ENCODE assay signal across 2 fruit fly cellular contexts in the genomic region with DNA sequence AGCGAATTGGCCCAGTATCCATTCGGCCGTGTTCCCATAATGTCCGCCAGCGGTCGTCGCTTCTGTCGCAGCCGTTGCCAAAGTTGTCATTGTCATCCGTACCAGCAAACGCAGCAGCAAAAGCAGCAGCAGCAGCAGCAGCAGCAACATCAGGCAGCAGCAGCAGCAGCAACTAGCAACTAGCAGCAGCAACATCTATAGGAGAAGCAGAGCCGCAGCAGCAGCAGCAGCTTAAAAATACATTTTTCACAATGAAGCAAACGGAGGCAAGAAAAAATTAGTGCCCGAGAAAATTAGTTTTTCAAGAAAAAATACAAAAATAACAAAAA.
TF ChIP-seq lines count a peak whose summit lies in the region.

No protein-coding gene starts in this region.

- TF ChIP-seq CTCF in whole organism, embryonic (GFP tag; optimal IDR thresholded peaks at IDR 0.05; lab: Kevin White, UChicago) = no peak

TF ChIP-seq in whole organism, embryonic, 481 proteins besides CTCF, POLR2A, EP300 and RAD21 (continues in another document):
- TF ChIP-seq tx (GFP tag; optimal IDR thresholded peaks at IDR 0.05; lab: Kevin White, UChicago) (no peak), bigmax (GFP tag; optimal IDR thresholded peaks at IDR 0.05; lab: Kevin White, UChicago) (no peak), HmgD (GFP tag; optimal IDR thresholded peaks at IDR 0.05; lab: Kevin White, UChicago) (no peak), ro (GFP tag; IDR thresholded peaks at IDR 0.05; lab: Robert Waterston, UW) (no peak), az2 (GFP tag; optimal IDR thresholded peaks at IDR 0.05; lab: Kevin White, UChicago) (no peak), disco-r (GFP tag; optimal IDR thresholded peaks at IDR 0.05; lab: Kevin White, UChicago) (peak; percentile 6), hth (optimal IDR thresholded peaks at IDR 0.05; lab: Kevin White, UChicago) (no peak), kni (GFP tag; optimal IDR thresholded peaks at IDR 0.05; lab: Kevin White, UChicago) (no peak), usp (GFP tag; optimal IDR thresholded peaks at IDR 0.05; lab: Kevin White, UChicago) (no peak), CG11093 (GFP tag; IDR thresholded peaks at IDR 0.05; lab: Robert Waterston, UW) (no peak), CG8290 (GFP tag; optimal IDR thresholded peaks at IDR 0.05; lab: Kevin White, UChicago) (no peak), CG8290 (tag; optimal IDR thresholded peaks at IDR 0.05; lab: Kevin White, UChicago) (peak in 1 of 2 experiments; percentile 39), btn (GFP tag; optimal IDR thresholded peaks at IDR 0.05; lab: Kevin White, UChicago) (no peak), CG14014 (GFP tag; IDR thresholded peaks at IDR 0.05; lab: Robert Waterston, UW) (no peak), CG7928 (GFP tag; optimal IDR thresholded peaks at IDR 0.05; lab: Kevin White, UChicago) (no peak), CG17186 (GFP tag; optimal IDR thresholded peaks at IDR 0.05; lab: Kevin White, UChicago) (no peak), mld (GFP tag; IDR thresholded peaks at IDR 0.05; lab: Robert Waterston, UW; ENCODE audit: partially characterized antibody) (no peak), nerfin-1 (tag; optimal IDR thresholded peaks at IDR 0.05; lab: Kevin White, UChicago) (no peak), CG12659 (GFP tag; optimal IDR thresholded peaks at IDR 0.05; lab: Kevin White, UChicago) (no peak), chif (GFP tag; optimal IDR thresholded peaks at IDR 0.05; lab: Kevin White, UChicago) (no peak), Med (GFP tag; lab: Kevin White, UChicago) (peak; percentile 66), Dll (GFP tag; IDR thresholded peaks at IDR 0.05; lab: Robert Waterston, UW; ENCODE audit: partially characterized antibody) (no peak), Mes4 (GFP tag; optimal IDR thresholded peaks at IDR 0.05; lab: Kevin White, UChicago) (no peak), HHEX (GFP tag; optimal IDR thresholded peaks at IDR 0.05; lab: Kevin White, UChicago) (no peak), Jarid2 (GFP tag; optimal IDR thresholded peaks at IDR 0.05; lab: Kevin White, UChicago) (peak; percentile 75), Adf1 (GFP tag; IDR thresholded peaks at IDR 0.05; lab: Robert Waterston, UW) (peak; percentile 46), CG42726 (GFP tag; IDR thresholded peaks at IDR 0.05; lab: Robert Waterston, UW; ENCODE audit: partially characterized antibody) (0 out of 2 replicates have a peak, but pooled peaks have one; percentile 12), HLH4C (GFP tag; IDR thresholded peaks at IDR 0.05; lab: Robert Waterston, UW; ENCODE audit: partially characterized antibody) (no peak), ci (GFP tag; IDR thresholded peaks at IDR 0.05; lab: Robert Waterston, UW) (no peak), Fer1 (GFP tag; optimal IDR thresholded peaks at IDR 0.05; lab: Kevin White, UChicago) (no peak), CG9932 (GFP tag; IDR thresholded peaks at IDR 0.05; lab: Robert Waterston, UW) (no peak), CG10209 (GFP tag; optimal IDR thresholded peaks at IDR 0.05; lab: Kevin White, UChicago) (no peak), Awh (GFP tag; IDR thresholded peaks at IDR 0.05; lab: Robert Waterston, UW) (peak; percentile 80), CG13775 (GFP tag; optimal IDR thresholded peaks at IDR 0.05; lab: Kevin White, UChicago) (no peak), CG6175 (GFP tag; IDR thresholded peaks at IDR 0.05; lab: Robert Waterston, UW) (peak; percentile 59; the same call in 2 of the 3 replicates), Deaf1 (tag; optimal IDR thresholded peaks at IDR 0.05; lab: Kevin White, UChicago) (peak; percentile 48), CG2712 (tag; optimal IDR thresholded peaks at IDR 0.05; lab: Kevin White, UChicago) (no peak), CG31365 (tag; optimal IDR thresholded peaks at IDR 0.05; lab: Kevin White, UChicago) (no peak), sr (GFP tag; IDR thresholded peaks at IDR 0.05; lab: Robert Waterston, UW) (no peak), chm (GFP tag; IDR thresholded peaks at IDR 0.05; lab: Robert Waterston, UW) (0 out of 2 replicates have a peak, but pooled peaks have one; percentile 16), Bgb (GFP tag; IDR thresholded peaks at IDR 0.05; lab: Robert Waterston, UW; ENCODE audit: partially characterized antibody) (peak; percentile 20; the same call in 1 of the 2 replicates), Ets97D (GFP tag; optimal IDR thresholded peaks at IDR 0.05; lab: Kevin White, UChicago) (no peak), pnt (GFP tag; optimal IDR thresholded peaks at IDR 0.05; lab: Kevin White, UChicago) (no peak), CG33213 (GFP tag; optimal IDR thresholded peaks at IDR 0.05; lab: Kevin White, UChicago) (no peak)

TF ChIP-seq in whole organism, wandering third instar larva, 38 proteins besides CTCF, POLR2A, EP300 and RAD21:
- TF ChIP-seq rgr (GFP tag; optimal IDR thresholded peaks at IDR 0.05; lab: Kevin White, UChicago) (no peak), Dfd (GFP tag; optimal IDR thresholded peaks at IDR 0.05; lab: Kevin White, UChicago) (peak; percentile 85)

Comparison
In these comparisons a context has a peak if more than half of its experiments do, and no peak if none do; other contexts are left out.
1. Of the 10 proteins assayed by ChIP-seq in both whole organism, embryonic and whole organism, wandering third instar larva: peak only in whole organism, embryonic: none; only in whole organism, wandering third instar larva: Dfd; in both: none; in neither: 9.